Worm (Caenorhabditis elegans): ENCODE results near the gene art-1.

The art-1 gene

DNA sequence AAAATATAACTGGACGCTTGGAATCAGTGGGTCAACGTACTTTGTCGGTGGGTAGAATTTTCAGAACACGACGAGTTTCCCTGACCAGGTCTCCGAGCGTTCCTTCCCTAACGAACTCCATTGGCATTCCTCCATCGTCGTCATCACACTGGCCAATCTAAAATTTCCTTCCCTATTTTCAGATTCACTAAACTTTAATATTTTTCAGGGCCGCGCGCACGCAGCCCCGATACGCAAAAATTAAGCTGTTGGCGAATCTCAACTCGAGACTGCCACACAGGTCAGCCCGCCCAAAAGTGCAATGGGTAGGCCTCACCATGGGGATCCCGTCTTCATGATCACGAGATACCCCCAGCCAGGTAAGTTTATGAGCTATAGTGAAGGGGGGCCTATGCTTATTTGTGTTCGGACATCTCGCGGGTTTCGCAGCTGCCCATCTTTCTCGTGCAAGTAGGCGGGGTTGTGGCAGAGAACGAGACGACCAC lies 3.8 kb downstream of the art-1 start (continued):
- TF ChIP-seq F33H1.4 (GFP tag; IDR thresholded peaks at IDR 0.05) (peak; percentile 72), pha-4 (tag; optimal IDR thresholded peaks at IDR 0.05) (no peak), ceh-40 (GFP tag; IDR thresholded peaks at IDR 0.05) (no peak), T07F8.4 (tag; optimal IDR thresholded peaks at IDR 0.05) (peak; percentile 14), F57A8.1 (GFP tag; optimal IDR thresholded peaks at IDR 0.05) (peak; percentile 37), ceh-91 (GFP tag; IDR thresholded peaks at IDR 0.05) (peak; percentile 73), ceh-58 (GFP tag; IDR thresholded peaks at IDR 0.05) (no peak), lag-1 (GFP tag; IDR thresholded peaks at IDR 0.05) (no peak), C17E4.6 (GFP tag; IDR thresholded peaks at IDR 0.05) (peak; percentile 74), chd-7 (tag; optimal IDR thresholded peaks at IDR 0.05) (peak; percentile 68), ztf-26 (tag; optimal IDR thresholded peaks at IDR 0.05) (peak; percentile 13), him-1 (tag; optimal IDR thresholded peaks at IDR 0.05) (peak; percentile 47), sptf-2 (GFP tag; optimal IDR thresholded peaks at IDR 0.05) (peak; percentile 78), Y53F4B.3 (GFP tag; IDR thresholded peaks at IDR 0.05) (peak; percentile 29; the same call in 1 of the 2 replicates), F22D6.2 (tag; optimal IDR thresholded peaks at IDR 0.05) (no peak), mcd-1 (GFP tag; IDR thresholded peaks at IDR 0.05) (peak; percentile 81), rpc-1 (optimal IDR thresholded peaks at IDR 0.05) (no peak), rpc-1 (tag; optimal IDR thresholded peaks at IDR 0.05) (peak; percentile 4), aptf-3 (GFP tag; IDR thresholded peaks at IDR 0.05) (0 out of 2 replicates have a peak, but pooled peaks have one; percentile 62), ama-1 (optimal IDR thresholded peaks at IDR 0.05) (peak; percentile 64), ama-1 (GFP tag; optimal IDR thresholded peaks at IDR 0.05) (peak in 1 of 2 experiments; percentile 59), lir-1 (GFP tag; conservative IDR thresholded peaks at IDR 0.05) (peak; percentile 65), somi-1 (GFP tag; optimal IDR thresholded peaks at IDR 0.05) (no peak), efl-1 (GFP tag; optimal IDR thresholded peaks at IDR 0.05) (peak; percentile 31), nhr-179 (tag; optimal IDR thresholded peaks at IDR 0.05) (no peak), B0261.1 (tag; optimal IDR thresholded peaks at IDR 0.05) (peak; percentile 40), Y95B8A.8 (GFP tag; IDR thresholded peaks at IDR 0.05) (peak; percentile 81), lsl-1 (GFP tag; optimal IDR thresholded peaks at IDR 0.05) (peak; percentile 84), ekl-4 (GFP tag; IDR thresholded peaks at IDR 0.05) (peak; percentile 93), ztf-25 (GFP tag; IDR thresholded peaks at IDR 0.05) (peak; percentile 6; the same call in 1 of the 2 replicates), bed-2 (GFP tag; IDR thresholded peaks at IDR 0.05) (no peak), nhr-120 (GFP tag; IDR thresholded peaks at IDR 0.05) (no peak), hlh-12 (tag; optimal IDR thresholded peaks at IDR 0.05) (peak; percentile 29), D2030.7 (GFP tag; IDR thresholded peaks at IDR 0.05) (peak; percentile 97), egl-18 (GFP tag; IDR thresholded peaks at IDR 0.05) (0 out of 2 replicates have a peak, but pooled peaks have one; percentile 53), fkh-3 (tag; optimal IDR thresholded peaks at IDR 0.05) (peak; percentile 80), nhr-80 (tag; optimal IDR thresholded peaks at IDR 0.05) (no peak), K11D2.4 (GFP tag; IDR thresholded peaks at IDR 0.05) (peak; percentile 57; the same call in 1 of the 2 replicates), sea-2 (GFP tag; IDR thresholded peaks at IDR 0.05) (0 out of 2 replicates have a peak, but pooled peaks have one; percentile 76), aptf-2 (GFP tag; conservative IDR thresholded peaks at IDR 0.05) (0 out of 2 replicates have a peak, but pooled peaks have one; percentile 43), Y67H2A.10 (GFP tag; conservative IDR thresholded peaks at IDR 0.05) (0 out of 2 replicates have a peak, but pooled peaks have one; percentile 11), F37B4.10 (GFP tag; IDR thresholded peaks at IDR 0.05) (no peak), lsy-27 (tag; optimal IDR thresholded peaks at IDR 0.05; ENCODE audit: borderline replicate concordance, insufficient read depth) (no peak), ets-4 (GFP tag; optimal IDR thresholded peaks at IDR 0.05) (no peak), snpc-1.3 (tag; optimal IDR thresholded peaks at IDR 0.05; ENCODE audit: insufficient read depth) (peak; percentile 70), K12H6.12 (tag; optimal IDR thresholded peaks at IDR 0.05) (peak; percentile 39), nhr-90 (tag; optimal IDR thresholded peaks at IDR 0.05) (peak; percentile 41), ceh-100 (GFP tag; IDR thresholded peaks at IDR 0.05) (peak; percentile 77), F52B5.7 (tag; optimal IDR thresholded peaks at IDR 0.05) (peak; percentile 67), attf-6 (GFP tag; IDR thresholded peaks at IDR 0.05) (peak; percentile 92)

All from whole organism, young adult.